Fruit fly (Drosophila melanogaster): ENCODE measurements around the gene CG31115.

DNA sequence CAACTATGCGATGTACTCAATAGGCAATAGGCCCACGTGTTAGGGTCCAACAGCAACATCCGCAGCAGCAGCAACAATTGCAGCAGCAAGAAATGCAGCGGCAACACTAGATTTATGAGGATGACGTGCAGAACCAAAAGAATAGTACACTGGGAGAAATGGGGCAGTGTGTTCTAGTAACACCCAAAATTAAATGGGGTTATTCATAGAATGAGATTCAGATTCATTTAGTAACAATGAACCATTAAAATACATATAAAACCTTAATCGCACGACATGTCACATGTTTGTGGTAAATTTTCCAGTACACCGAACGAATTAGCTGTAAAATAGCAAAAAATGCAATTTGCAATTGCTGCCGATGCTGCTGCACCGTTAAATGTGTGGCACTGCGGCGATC is 39.5 kb upstream of the CG31115 start:
- TF ChIP-seq Eip74EF (GFP tag; optimal IDR thresholded peaks at IDR 0.05) (no peak), chinmo (GFP tag; IDR thresholded peaks at IDR 0.05; ENCODE audit: partially characterized antibody) (no peak), CG8765 (GFP tag; IDR thresholded peaks at IDR 0.05) (no peak), CG10979 (tag; optimal IDR thresholded peaks at IDR 0.05) (no peak), CG8944 (GFP tag; optimal IDR thresholded peaks at IDR 0.05) (no peak), CG12104 (GFP tag; optimal IDR thresholded peaks at IDR 0.05) (no peak), cad (GFP tag; optimal IDR thresholded peaks at IDR 0.05) (no peak), zen2 (GFP tag; IDR thresholded peaks at IDR 0.05; ENCODE audit: partially characterized antibody) (no peak), pho (GFP tag; optimal IDR thresholded peaks at IDR 0.05) (no peak)
